Fruit fly (Drosophila melanogaster) whole organism, embryonic: Measurements from ENCODE around the gene Rab14.

Experiments
- CG14441 ChIP-seq: fragments of 200-800 bp; sonication (Bioruptor generic); IDR thresholded peaks from 2 replicates; pipeline ENCODE4 v1.3.6; 2022; ENCODE audit warnings: missing biosample characterization, missing genetic modification characterization
- CG15601 ChIP-seq: fragments of 200-800 bp; sonication (Bioruptor generic); optimal IDR thresholded peaks from 3 replicates; lab custom pipeline; 2019; ENCODE audit warnings: missing biosample characterization, mild to moderate bottlenecking, missing genetic modification characterization, moderate library complexity
- CG15696 ChIP-seq: fragments of 200-800 bp; sonication (Bioruptor generic); optimal IDR thresholded peaks from 2 replicates; lab custom pipeline; 2019; ENCODE audit warnings: missing biosample characterization, mild to moderate bottlenecking, missing genetic modification characterization, moderate library complexity
- CG2120 ChIP-seq: fragments of 200-800 bp; sonication (Bioruptor generic); optimal IDR thresholded peaks from 3 replicates; lab custom pipeline; 2016; ENCODE audit warnings: missing biosample characterization, missing genetic modification characterization
- CG3281 ChIP-seq: fragments of 200-800 bp; sonication (Bioruptor generic); optimal IDR thresholded peaks from 3 replicates; lab custom pipeline; 2017; ENCODE audit warnings: missing biosample characterization, mild to moderate bottlenecking, missing genetic modification characterization
- CG8765 ChIP-seq: fragments of 200-800 bp; sonication (Bioruptor generic); IDR thresholded peaks from 2 replicates; pipeline ENCODE4 v1.3.6; 2022; ENCODE audit warnings: missing biosample characterization, missing genetic modification characterization
- Camta ChIP-seq: fragments of 200-800 bp; sonication (Bioruptor generic); optimal IDR thresholded peaks from 2 replicates; lab custom pipeline; 2016; ENCODE audit warnings: missing biosample characterization, missing genetic modification characterization
- slp2 ChIP-seq: fragments of 200-800 bp; sonication (Bioruptor generic); optimal IDR thresholded peaks from 2 replicates; lab custom pipeline; 2016; ENCODE audit warnings: missing biosample characterization, missing genetic modification characterization

DNA sequence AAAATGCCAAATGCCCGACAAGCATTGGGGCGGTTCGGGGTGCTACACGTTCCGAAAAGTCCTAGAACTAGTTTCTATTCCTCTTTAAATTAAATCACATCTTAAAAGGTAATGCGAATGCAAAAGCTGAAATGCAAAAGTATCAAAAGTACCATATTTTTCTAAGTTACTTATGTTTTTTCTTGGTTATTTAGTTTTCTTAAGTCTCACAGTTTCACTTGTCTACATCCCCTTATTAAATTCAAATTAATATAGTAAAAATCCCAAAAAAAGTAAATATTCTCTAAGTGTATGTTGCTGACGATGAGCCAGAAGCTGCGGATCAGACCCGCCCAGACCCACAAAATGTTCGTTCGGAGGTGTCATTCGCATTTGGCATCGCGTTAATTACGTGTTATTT, 45.7 kb downstream of the Rab14 start:
- no peak for TF ChIP-seq slp2 (GFP tag; lab: Kevin White, UChicago)
- no peak for TF ChIP-seq CG8765 (GFP tag; lab: Robert Waterston, UW)
- TF ChIP-seq CG15696, result no peak
- no peak for TF ChIP-seq CG15601 (tag; lab: Kevin White, UChicago)
- no peak for TF ChIP-seq Camta
- TF ChIP-seq CG14441 (GFP tag; lab: Robert Waterston, UW), result no peak
- no peak for TF ChIP-seq CG3281
- TF ChIP-seq CG2120 (GFP tag; lab: Kevin White, UChicago), result no peak
